Worm (Caenorhabditis elegans): Measurements from ENCODE around the gene acr-7.

ce11 chrII:7835314-7835713, 14.3 kb downstream of the acr-7 start, which contains the start of gene cex-2:
- no peak for TF ChIP-seq ets-4 (tag; optimal IDR thresholded peaks at IDR 0.05)
- TF ChIP-seq ceh-30 (tag; optimal IDR thresholded peaks at IDR 0.05) = no peak
- no peak for TF ChIP-seq hlh-15 (tag; optimal IDR thresholded peaks at IDR 0.05)
- no peak for TF ChIP-seq eyg-1 (tag; optimal IDR thresholded peaks at IDR 0.05)
